Fruit fly (Drosophila melanogaster): ENCODE results near the gene CG5167.

The CG5167 gene

DNA sequence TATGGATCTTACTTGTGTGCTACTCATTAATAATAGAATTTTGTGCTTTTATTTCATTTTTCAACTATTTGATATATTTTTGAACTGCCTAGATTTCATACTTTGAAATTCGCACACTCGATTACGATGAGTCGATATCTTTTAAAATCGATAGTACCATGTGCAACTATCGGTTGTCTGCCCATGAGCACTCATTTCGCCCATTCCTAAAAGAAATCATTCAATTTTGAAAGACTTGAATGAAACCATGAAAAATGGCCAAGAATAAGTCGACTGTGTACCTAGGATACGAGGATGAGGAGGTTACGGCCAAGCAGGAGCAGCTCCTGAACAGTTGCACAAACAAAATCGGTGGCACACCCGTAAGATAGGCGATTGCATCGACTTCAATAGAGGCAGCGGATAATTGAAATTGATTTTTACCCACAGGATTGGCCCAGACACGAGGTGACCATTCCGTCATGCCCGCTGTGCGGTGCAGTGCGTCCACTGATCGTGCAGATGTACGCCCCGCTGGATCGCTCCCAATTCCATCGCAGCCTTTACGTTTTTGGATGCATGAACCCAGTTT is 50.1 kb downstream of the CG5167 start, which contains the start of gene trus:
Gene trus, plus strand, starts transcription at position 204 of the 571 bp plus-strand sequence.
- TF ChIP-seq CG1620 (GFP tag; optimal IDR thresholded peaks at IDR 0.05) = no peak
- TF ChIP-seq tj (GFP tag; optimal IDR thresholded peaks at IDR 0.05) = no peak
- no peak for TF ChIP-seq cnc (optimal IDR thresholded peaks at IDR 0.05)
- peak; percentile 64 for TF ChIP-seq bab1 (GFP tag; optimal IDR thresholded peaks at IDR 0.05)
- TF ChIP-seq CG7101 (tag; optimal IDR thresholded peaks at IDR 0.05) = peak; percentile 10
- peak; percentile 84 for TF ChIP-seq Mnt (GFP tag; optimal IDR thresholded peaks at IDR 0.05)
- no peak for TF ChIP-seq CG11617 (GFP tag; optimal IDR thresholded peaks at IDR 0.05)

All from whole organism, adult.